Worm (Caenorhabditis elegans) whole organism, L2 larva: ENCODE measurements around the gene H39E20.1.
"Not testable (repeated sequence)": the region's sequence is repeated elsewhere in the genome, so short reads cannot be mapped to it uniquely, and the experiment has no call there.

ENCODE experiments used
- C34F6.9 ChIP-seq: fragments of 150-350 bp; optimal IDR thresholded peaks from 2 replicates; lab custom pipeline; 2014; ENCODE audit warnings: missing biosample characterization, missing genetic modification characterization
- F13H6.1 ChIP-seq: sonication (generic microtip); optimal IDR thresholded peaks from 2 replicates; lab custom pipeline; 2016; ENCODE audit warnings: missing genetic modification characterization, missing compliant biosample characterization
- R02D3.7 ChIP-seq: fragments of 150-350 bp; optimal IDR thresholded peaks from 2 replicates; lab custom pipeline; 2014; ENCODE audit warnings: missing biosample characterization, missing genetic modification characterization
- Y55F3AM.14 ChIP-seq: fragments of 200-800 bp; sonication (Bioruptor generic); optimal IDR thresholded peaks from 2 replicates; lab custom pipeline; 2018; ENCODE audit warnings: mild to moderate bottlenecking, missing genetic modification characterization, missing compliant biosample characterization
- ceh-16 ChIP-seq: fragments of 150-350 bp; optimal IDR thresholded peaks from 2 replicates; lab custom pipeline; 2014; ENCODE audit warnings: missing biosample characterization, missing genetic modification characterization
- ceh-82 ChIP-seq: fragments of 150-350 bp; optimal IDR thresholded peaks from 2 replicates; lab custom pipeline; 2014; ENCODE audit warnings: missing biosample characterization, missing genetic modification characterization
- dmd-4 ChIP-seq: sonication (generic microtip); optimal IDR thresholded peaks from 2 replicates; lab custom pipeline; 2017; ENCODE audit warnings: missing biosample characterization, missing genetic modification characterization
- egl-27 ChIP-seq: sonication (generic microtip); optimal IDR thresholded peaks from 3 replicates; lab custom pipeline; 2017; ENCODE audit warnings: missing biosample characterization, missing genetic modification reagents, missing genetic modification characterization
- elt-1 ChIP-seq: fragments of 150-350 bp; optimal IDR thresholded peaks from 2 replicates; lab custom pipeline; 2014; ENCODE audit warnings: missing biosample characterization, missing genetic modification characterization
- fos-1 ChIP-seq: fragments of 150-350 bp; optimal IDR thresholded peaks from 2 replicates; lab custom pipeline; 2014; ENCODE audit warnings: missing biosample characterization, missing genetic modification characterization
- gmeb-1 ChIP-seq: fragments of 150-350 bp; optimal IDR thresholded peaks from 2 replicates; lab custom pipeline; 2014; ENCODE audit warnings: missing biosample characterization, missing genetic modification characterization
- lin-11 ChIP-seq: fragments of 150-350 bp; sonication (generic microtip); optimal IDR thresholded peaks from 2 replicates; lab custom pipeline; 2014; ENCODE audit warnings: missing biosample characterization, missing genetic modification characterization, inconsistent platforms, mixed read lengths
- lin-39 ChIP-seq: fragments of 150-350 bp; optimal IDR thresholded peaks from 2 replicates; lab custom pipeline; 2014; ENCODE audit warnings: missing biosample characterization, missing genetic modification reagents, missing genetic modification characterization
- lsy-2 ChIP-seq, 2 experiments: fragments of 150-350 bp in 1 of 2; sonication (generic microtip) in 1 of 2; optimal IDR thresholded peaks; 2 replicates each; lab custom pipeline; 2014 to 2017; ENCODE audit warnings: missing biosample characterization in 2 of 2, missing genetic modification characterization in 2 of 2
- mab-5 ChIP-seq: fragments of 150-350 bp; optimal IDR thresholded peaks from 2 replicates; lab custom pipeline; 2014; ENCODE audit warnings: missing biosample characterization, missing genetic modification characterization
- nhr-10 ChIP-seq: sonication (generic microtip); optimal IDR thresholded peaks from 2 replicates; lab custom pipeline; 2017; ENCODE audit warnings: missing biosample characterization, missing genetic modification characterization
- nhr-11 ChIP-seq: fragments of 150-350 bp; optimal IDR thresholded peaks from 2 replicates; lab custom pipeline; 2014; ENCODE audit warnings: missing biosample characterization, missing genetic modification characterization
- nhr-12 ChIP-seq: fragments of 150-350 bp; optimal IDR thresholded peaks from 2 replicates; lab custom pipeline; 2014; ENCODE audit warnings: missing biosample characterization, missing genetic modification characterization
- nhr-129 ChIP-seq: fragments of 150-350 bp; optimal IDR thresholded peaks from 2 replicates; lab custom pipeline; 2014; ENCODE audit warnings: missing biosample characterization, missing genetic modification characterization
- nhr-21 ChIP-seq: fragments of 150-350 bp; optimal IDR thresholded peaks from 2 replicates; lab custom pipeline; 2014; ENCODE audit warnings: missing biosample characterization, missing genetic modification characterization
- nhr-6 ChIP-seq: fragments of 150-350 bp; optimal IDR thresholded peaks from 2 replicates; lab custom pipeline; 2014; ENCODE audit warnings: missing biosample characterization, missing genetic modification characterization
- nhr-77 ChIP-seq: fragments of 150-350 bp; optimal IDR thresholded peaks from 2 replicates; lab custom pipeline; 2014; ENCODE audit warnings: missing biosample characterization, missing genetic modification characterization
- sem-4 ChIP-seq: fragments of 150-350 bp; optimal IDR thresholded peaks from 2 replicates; lab custom pipeline; 2014; ENCODE audit warnings: missing biosample characterization, missing genetic modification reagents, missing genetic modification characterization
- skn-1 ChIP-seq: sonication (generic microtip); optimal IDR thresholded peaks from 2 replicates; lab custom pipeline; 2017; ENCODE audit warnings: missing biosample characterization, missing genetic modification characterization
- sma-3 ChIP-seq: sonication (generic microtip); optimal IDR thresholded peaks from 2 replicates; lab custom pipeline; 2016; ENCODE audit warnings: missing genetic modification reagents, missing genetic modification characterization, missing compliant biosample characterization
- sma-9 ChIP-seq, 2 experiments: fragments of 150-350 bp in 1 of 2; sonication (generic microtip) in 1 of 2; optimal IDR thresholded peaks; 2 replicates each; lab custom pipeline; 2014 to 2016; ENCODE audit warnings: missing genetic modification characterization in 2 of 2, mild to moderate bottlenecking in 1 of 2, missing biosample characterization in 1 of 2, missing compliant biosample characterization in 1 of 2, missing genetic modification reagents in 1 of 2, moderate library complexity in 1 of 2
- snpc-4 ChIP-seq: fragments of 150-350 bp; optimal IDR thresholded peaks from 2 replicates; lab custom pipeline; 2014; ENCODE audit warnings: missing biosample characterization, missing genetic modification characterization
- ztf-1 ChIP-seq: fragments of 200-800 bp; sonication (Bioruptor generic); conservative IDR thresholded peaks from 2 replicates; pipeline ENCODE4 v1.3.6; 2022; ENCODE audit warnings: missing genetic modification characterization, missing compliant biosample characterization

H39E20.1 gene

DNA sequence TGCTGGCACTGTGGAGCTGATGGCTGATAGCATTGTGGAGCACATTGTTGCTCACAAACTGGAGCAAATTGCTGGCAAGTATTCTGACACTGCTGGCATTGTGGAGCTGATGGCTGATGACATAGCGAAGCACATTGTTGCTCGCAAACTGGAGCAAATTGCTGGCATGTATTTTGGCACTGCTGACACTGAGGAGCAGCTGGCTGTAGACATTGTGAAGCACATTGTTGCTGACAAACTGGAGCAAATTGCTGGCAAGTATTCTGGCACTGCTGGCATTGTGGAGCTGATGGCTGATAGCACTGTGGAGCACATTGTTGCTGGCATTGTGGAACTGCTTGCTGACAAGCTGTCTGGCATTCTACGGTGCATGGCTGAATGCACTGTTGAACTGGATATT lies 11.8 kb upstream of the H39E20.1 start:
- no peak for TF ChIP-seq nhr-6 (tag; lab: Kevin White, UChicago)
- no peak for TF ChIP-seq lin-11 (tag; lab: Kevin White, UChicago)
- no peak for TF ChIP-seq dmd-4

DNA sequence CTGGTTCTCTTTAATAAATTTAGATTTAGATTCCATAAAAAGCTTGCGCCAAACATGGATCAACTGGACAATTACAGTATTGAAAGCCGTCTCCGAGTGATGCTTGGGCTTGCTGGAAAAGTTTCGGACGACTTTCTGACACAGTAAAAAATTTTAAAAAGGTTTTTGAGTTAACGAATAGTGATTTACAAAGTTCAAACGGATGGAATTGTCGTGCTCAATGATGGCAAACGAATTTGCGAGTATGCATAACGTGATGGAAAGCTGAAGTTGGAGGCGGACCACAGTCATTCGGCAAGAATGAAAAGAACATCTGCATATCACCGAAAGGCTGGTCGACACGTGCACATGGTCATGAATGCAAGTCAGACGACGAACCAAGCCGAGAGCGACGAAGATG lies 6.6 kb upstream of the H39E20.1 start, which contains the start of gene ZK402.1:
TSS of gene ZK402.1 (plus strand) at position 301 of the 400 bp plus-strand sequence.
- TF ChIP-seq nhr-11 (tag; lab: Kevin White, UChicago); F13H6.1 (tag; lab: Kevin White, UChicago); nhr-129: not testable (repeated sequence)

DNA sequence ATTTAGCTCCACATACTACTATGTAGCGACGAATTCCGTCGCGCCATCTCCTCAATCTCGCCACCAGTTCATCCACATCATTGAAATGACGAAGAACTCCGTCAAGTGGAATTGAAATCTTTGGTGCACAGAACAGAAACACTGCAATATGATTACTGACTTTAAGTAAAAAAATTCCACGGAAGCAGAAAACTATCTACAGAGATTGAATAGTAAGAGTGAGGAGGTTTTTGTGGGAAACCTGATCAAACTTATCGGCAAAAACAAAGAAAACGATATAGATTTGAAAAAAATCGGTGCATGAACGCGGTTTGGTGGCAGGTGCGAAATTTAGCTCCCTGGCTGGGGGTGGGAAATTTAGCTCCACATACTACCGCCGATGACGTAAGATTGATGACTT lies 6.0 kb upstream of the H39E20.1 start, which contains the start of gene ZK402.2:
TSS of gene ZK402.2 (plus strand) at position 301 of the 400 bp plus-strand sequence.
- not testable (repeated sequence) for TF ChIP-seq nhr-77 (tag; lab: Kevin White, UChicago); ztf-1; fos-1 (tag; lab: Kevin White, UChicago)

DNA sequence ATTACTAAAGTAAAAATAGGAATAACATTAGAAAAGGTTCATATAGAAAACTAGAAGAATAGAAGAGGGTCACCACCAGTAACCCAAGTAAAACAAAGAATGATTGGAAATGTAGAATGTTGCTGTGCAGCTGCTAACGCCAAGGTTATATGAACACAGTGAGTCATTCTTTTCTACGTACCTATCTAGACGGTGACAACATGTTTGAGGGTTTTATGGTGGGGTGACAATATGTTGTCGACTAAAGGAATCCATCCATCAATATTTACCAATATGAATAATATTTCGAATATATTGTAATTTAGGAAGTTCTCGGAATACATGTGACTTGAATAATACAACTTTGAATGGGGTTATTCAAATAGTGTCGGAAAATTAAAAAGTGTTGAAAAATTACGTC lies 3.8 kb upstream of the H39E20.1 start, which contains the start of gene ZK402.5:
TSS of gene ZK402.5 (minus strand) at position 101 of the 400 bp plus-strand sequence.
- TF ChIP-seq ceh-16 (tag; lab: Kevin White, UChicago), result no peak
- TF ChIP-seq skn-1 (tag; lab: Kevin White, UChicago), result no peak
- TF ChIP-seq nhr-129, result no peak
- TF ChIP-seq elt-1 (tag; lab: Kevin White, UChicago), result no peak
- no peak for TF ChIP-seq C34F6.9 (tag; lab: Kevin White, UChicago)
- TF ChIP-seq sma-3, result no peak
- no peak for TF ChIP-seq gmeb-1
- TF ChIP-seq egl-27 (tag; lab: Kevin White, UChicago), result no peak
- TF ChIP-seq mab-5 (tag; lab: Kevin White, UChicago), result no peak

DNA sequence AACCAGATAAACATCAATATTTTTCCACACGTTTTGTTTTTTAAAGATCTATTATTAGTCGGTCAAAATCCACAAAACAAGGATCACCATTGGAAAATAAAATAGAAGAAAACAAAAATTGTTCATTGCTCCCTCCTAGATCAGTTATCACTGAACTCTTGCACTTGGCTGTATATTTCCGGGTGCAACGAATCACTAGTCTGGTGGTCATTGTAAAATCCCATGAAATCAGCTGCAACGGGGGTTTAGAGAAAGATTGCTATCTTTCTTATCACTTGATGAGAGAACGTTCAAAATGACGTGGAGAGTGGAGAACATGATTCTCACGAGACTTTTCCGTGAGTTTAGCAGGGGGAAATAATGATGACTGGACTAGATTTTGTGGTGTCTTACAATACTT lies 1.6 kb downstream of the H39E20.1 start:
- TF ChIP-seq nhr-129 (peak; percentile 59), skn-1 (tag; lab: Kevin White, UChicago) (no peak), Y55F3AM.14 (GFP tag; lab: Kevin White, UChicago) (no peak), snpc-4 (tag; lab: Kevin White, UChicago) (no peak), R02D3.7 (tag; lab: Kevin White, UChicago) (no peak), F13H6.1 (tag; lab: Kevin White, UChicago) (peak; percentile 66), lsy-2 (tag; optimal IDR thresholded peaks at IDR 0.05; lab: Kevin White, UChicago) (peak in 1 of 2 experiments; percentile 31), sma-9 (GFP tag; optimal IDR thresholded peaks at IDR 0.05; lab: Kevin White, UChicago) (peak; percentile 88), sma-9 (tag; optimal IDR thresholded peaks at IDR 0.05; lab: Kevin White, UChicago) (no peak), nhr-10 (tag; lab: Kevin White, UChicago) (no peak), nhr-21 (tag; lab: Kevin White, UChicago) (peak; percentile 64), fos-1 (tag; lab: Kevin White, UChicago) (peak; percentile 12), nhr-12 (tag; lab: Kevin White, UChicago) (no peak), egl-27 (tag; lab: Kevin White, UChicago) (peak; percentile 49)

DNA sequence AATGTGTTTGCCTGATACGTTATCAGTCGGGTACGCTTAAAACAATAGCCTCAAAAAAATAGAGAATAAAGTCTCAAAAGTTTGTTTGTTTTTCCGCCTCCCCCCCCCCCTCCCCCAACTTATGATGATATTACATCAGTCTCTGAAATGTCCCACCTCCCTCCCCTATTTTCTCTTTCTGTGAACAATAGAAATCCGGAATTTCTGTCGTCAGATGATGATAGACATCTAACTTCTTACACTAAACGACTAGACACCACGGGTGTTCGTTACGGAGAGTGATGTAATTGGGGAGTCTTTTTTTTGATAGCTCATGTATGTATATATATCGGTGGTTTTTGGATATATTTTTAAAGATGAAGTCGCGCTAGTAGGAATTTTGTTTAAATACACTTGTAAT lies 3.0 kb downstream of the H39E20.1 start:
- TF ChIP-seq nhr-12 (tag; lab: Kevin White, UChicago) (no peak), ceh-82 (tag; lab: Kevin White, UChicago) (no peak), lin-39 (tag; lab: Kevin White, UChicago) (no peak), nhr-129 (peak; percentile 42)

DNA sequence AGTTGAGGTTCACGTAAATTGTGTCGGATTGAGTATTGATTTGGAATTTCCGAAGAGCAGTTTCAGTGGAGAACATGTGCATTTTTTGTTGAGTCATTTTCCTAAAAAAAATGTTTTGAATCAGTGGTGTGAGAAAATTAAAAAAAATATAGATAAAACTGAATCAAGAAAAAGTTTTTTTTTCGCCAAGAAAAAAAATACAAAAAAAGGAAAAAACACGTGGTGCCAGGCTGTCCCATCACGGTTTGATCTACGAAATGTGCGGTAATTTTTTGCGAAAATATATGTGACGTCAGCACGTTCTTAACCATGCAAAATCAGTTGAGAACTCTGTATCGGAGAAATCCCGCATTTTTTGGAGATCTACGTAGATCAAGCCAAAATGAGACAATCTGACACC lies 3.5 kb downstream of the H39E20.1 start, which contains the start of gene F56C3.9:
TSS of gene F56C3.9 (minus strand) at position 101 of the 400 bp plus-strand sequence.
- TF ChIP-seq sma-3 (no peak), nhr-21 (tag; lab: Kevin White, UChicago) (no peak), ceh-16 (tag; lab: Kevin White, UChicago) (no peak), sem-4 (no peak)
